Worm (Caenorhabditis elegans): ENCODE data around the gene F36H5.17.

DNA sequence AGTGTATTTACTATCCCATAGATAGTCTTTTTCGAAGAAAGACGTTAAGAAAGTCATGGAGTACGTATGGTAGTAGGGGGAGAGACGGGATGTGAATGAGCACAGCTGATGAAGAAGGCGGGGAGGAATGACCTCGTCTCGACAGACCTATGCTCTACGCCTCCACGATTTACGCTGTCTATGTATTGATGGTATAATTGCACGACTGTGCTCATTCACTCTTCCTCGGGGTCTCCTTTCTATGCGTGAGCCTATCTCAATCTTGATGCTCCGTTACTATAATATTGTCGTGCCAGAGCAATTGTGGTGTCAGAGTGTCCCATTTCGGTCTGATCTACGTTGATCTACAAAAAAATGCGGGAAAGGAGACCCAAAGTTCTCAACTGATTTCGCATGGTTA is 30.2 kb upstream of the F36H5.17 start, which contains the start of gene C08F1.10:
- TF ChIP-seq med-1 (GFP tag; optimal IDR thresholded peaks at IDR 0.05; ENCODE audit: insufficient read depth) (no peak), ztf-29 (GFP tag; IDR thresholded peaks at IDR 0.05) (no peak), flt-1 (GFP tag; IDR thresholded peaks at IDR 0.05) (no peak), klf-2 (GFP tag; conservative IDR thresholded peaks at IDR 0.05) (no peak), cog-1 (tag; optimal IDR thresholded peaks at IDR 0.05) (no peak), ztf-23 (GFP tag; IDR thresholded peaks at IDR 0.05) (no peak), ref-1 (GFP tag; conservative IDR thresholded peaks at IDR 0.05) (no peak), T22C8.4 (GFP tag; IDR thresholded peaks at IDR 0.05) (no peak)

Measured in whole organism, midembryonic.